Worm (Caenorhabditis elegans): ENCODE data around the gene T04F8.7.

- TF ChIP-seq tra-1 (GFP tag; IDR thresholded peaks at IDR 0.05) (no peak), dmd-6 (GFP tag; IDR thresholded peaks at IDR 0.05) (no peak), lin-15B (tag; optimal IDR thresholded peaks at IDR 0.05) (no peak), mxl-3 (GFP tag; optimal IDR thresholded peaks at IDR 0.05) (no peak), nhr-102 (tag; optimal IDR thresholded peaks at IDR 0.05) (no peak), fos-1 (tag; optimal IDR thresholded peaks at IDR 0.05) (no peak), pqm-1 (tag; optimal IDR thresholded peaks at IDR 0.05) (no peak), snpc-4 (tag; optimal IDR thresholded peaks at IDR 0.05) (no peak), lsy-2 (tag; optimal IDR thresholded peaks at IDR 0.05) (no peak), unc-62 (GFP tag; optimal IDR thresholded peaks at IDR 0.05 in 1 of 2) (peak in 1 of 2 experiments; percentile 69), unc-62 (tag; optimal IDR thresholded peaks at IDR 0.05) (no peak), fkh-10 (GFP tag; optimal IDR thresholded peaks at IDR 0.05) (no peak), zfp-2 (tag; optimal IDR thresholded peaks at IDR 0.05) (no peak), D1046.2 (GFP tag; IDR thresholded peaks at IDR 0.05) (no peak), lin-39 (tag; optimal IDR thresholded peaks at IDR 0.05) (no peak)
These were observed 45.7 kb upstream of the T04F8.7 start for ce11 chrX:11726450-11726849.
